Fruit fly (Drosophila melanogaster): ENCODE data around the gene CG45095.

The CG45095 gene

dm6 chr3R:25064907-25065841 is 37.2 kb upstream of the CG45095 start, which contains the start of the genes veli and PQBP1:
Gene veli, minus strand, starts transcription at chr3R:25065591.
Gene PQBP1, plus strand, starts transcription at chr3R:25065791.
- TF ChIP-seq Dfd (GFP tag; optimal IDR thresholded peaks at IDR 0.05) (no peak), CG13287 (GFP tag; IDR thresholded peaks at IDR 0.05; ENCODE audit: partially characterized antibody) (peak; percentile 30; the same call in 1 of the 2 replicates), jing (GFP tag; optimal IDR thresholded peaks at IDR 0.05) (no peak), mld (GFP tag; IDR thresholded peaks at IDR 0.05; ENCODE audit: partially characterized antibody) (peak; percentile 12; the same call in 1 of the 3 replicates), CG7839 (tag; optimal IDR thresholded peaks at IDR 0.05) (no peak), crc (GFP tag; optimal IDR thresholded peaks at IDR 0.05) (no peak), ewg (GFP tag; optimal IDR thresholded peaks at IDR 0.05) (no peak), GATAe (GFP tag; conservative IDR thresholded peaks at IDR 0.05) (no peak), Tbp (GFP tag; optimal IDR thresholded peaks at IDR 0.05) (no peak), Bdp1 (GFP tag; optimal IDR thresholded peaks at IDR 0.05) (no peak), lilli (GFP tag; optimal IDR thresholded peaks at IDR 0.05) (no peak), CG34422 (GFP tag; IDR thresholded peaks at IDR 0.05) (peak; percentile 6; the same call in 1 of the 3 replicates), CG13296 (GFP tag; optimal IDR thresholded peaks at IDR 0.05) (no peak), Hmx (GFP tag; optimal IDR thresholded peaks at IDR 0.05) (no peak), CG10267 (tag; optimal IDR thresholded peaks at IDR 0.05) (peak; percentile 42), row (GFP tag; IDR thresholded peaks at IDR 0.05) (peak; percentile 73), CG4707 (GFP tag; optimal IDR thresholded peaks at IDR 0.05) (no peak), bsh (GFP tag; optimal IDR thresholded peaks at IDR 0.05) (no peak), gfzf (GFP tag; optimal IDR thresholded peaks at IDR 0.05) (peak; percentile 52), eve (GFP tag; optimal IDR thresholded peaks at IDR 0.05) (no peak), D19B (GFP tag; optimal IDR thresholded peaks at IDR 0.05) (no peak), Lpt (GFP tag; optimal IDR thresholded peaks at IDR 0.05) (no peak), CG11398 (GFP tag; optimal IDR thresholded peaks at IDR 0.05) (no peak), CG17829 (tag; optimal IDR thresholded peaks at IDR 0.05) (no peak), CG4617 (GFP tag; optimal IDR thresholded peaks at IDR 0.05; ENCODE audit: borderline replicate concordance) (peak; percentile 50), CG15479 (GFP tag; optimal IDR thresholded peaks at IDR 0.05) (no peak), caup (GFP tag; optimal IDR thresholded peaks at IDR 0.05; ENCODE audit: severe bottlenecking) (no peak), crol (GFP tag; IDR thresholded peaks at IDR 0.05) (no peak), PHDP (tag; optimal IDR thresholded peaks at IDR 0.05) (peak; percentile 37), sr (GFP tag; IDR thresholded peaks at IDR 0.05) (no peak), CG42726 (GFP tag; IDR thresholded peaks at IDR 0.05; ENCODE audit: partially characterized antibody) (no peak), trem (tag; optimal IDR thresholded peaks at IDR 0.05) (peak; percentile 85), Ravus (GFP tag; IDR thresholded peaks at IDR 0.05) (no peak), MBD-R2 (GFP tag; IDR thresholded peaks at IDR 0.05) (peak; percentile 41), CG9797 (GFP tag; optimal IDR thresholded peaks at IDR 0.05) (peak; percentile 51), YL-1 (GFP tag; optimal IDR thresholded peaks at IDR 0.05) (peak; percentile 12), crp (GFP tag; optimal IDR thresholded peaks at IDR 0.05) (no peak), abd-A (tag; optimal IDR thresholded peaks at IDR 0.05) (no peak), maf-S (GFP tag; optimal IDR thresholded peaks at IDR 0.05) (no peak), CG8281 (tag; optimal IDR thresholded peaks at IDR 0.05) (no peak), CG7928 (GFP tag; optimal IDR thresholded peaks at IDR 0.05) (no peak), CG2116 (GFP tag; optimal IDR thresholded peaks at IDR 0.05) (peak; percentile 50), onecut (GFP tag; IDR thresholded peaks at IDR 0.05) (peak; percentile 61), bbx (GFP tag; IDR thresholded peaks at IDR 0.05; ENCODE audit: partially characterized antibody) (peak; percentile 17; the same call in 1 of the 2 replicates), Myb (GFP tag; optimal IDR thresholded peaks at IDR 0.05) (no peak), pzg (GFP tag; optimal IDR thresholded peaks at IDR 0.05) (peak; percentile 20), CG14441 (GFP tag; IDR thresholded peaks at IDR 0.05) (no peak), stwl (tag; optimal IDR thresholded peaks at IDR 0.05) (peak; percentile 36)

Data from whole organism, embryonic.